Worm (Caenorhabditis elegans): ENCODE results near the gene srlf-12.

ce11 chrIV:10909708-10910107, 17.8 kb upstream of the srlf-12 start, which contains the start of gene pyk-2:
- TF ChIP-seq him-1 (tag; optimal IDR thresholded peaks at IDR 0.05) (no peak), W03F9.2 (tag; optimal IDR thresholded peaks at IDR 0.05) (no peak), dao-5 (tag; optimal IDR thresholded peaks at IDR 0.05) (no peak)

All from whole organism, L4/young adult.